Fruit fly (Drosophila melanogaster) whole organism: ENCODE data around the gene CG34174.

Experiments
- CG8478 ChIP-seq: fragments of >200 bp; optimal IDR thresholded peaks from 2 replicates; lab custom pipeline; 2018; ENCODE audit warnings: inconsistent platforms
- psq ChIP-seq: fragments of >200 bp; optimal IDR thresholded peaks from 2 replicates; lab custom pipeline; 2017

dm6 chr2L:2180665-2181064 is 33.4 kb upstream of the CG34174 start:
- TF ChIP-seq psq (no peak), CG8478 (no peak)
